Comparison of ENCODE assay signal across 1 fruit fly cellular context in genomic region chr3R:20574535-20574980, dm6.
TF ChIP-seq lines count a peak whose summit lies in the region.

No protein-coding gene starts in this region.

TF ChIP-seq in whole organism, embryonic, 481 proteins besides CTCF, POLR2A, EP300 and RAD21 (continued from another document):
- TF ChIP-seq tgo (GFP tag; IDR thresholded peaks at IDR 0.05; lab: Robert Waterston, UW) (no peak), bsh (GFP tag; optimal IDR thresholded peaks at IDR 0.05; lab: Kevin White, UChicago) (no peak), dati (GFP tag; IDR thresholded peaks at IDR 0.05; lab: Robert Waterston, UW) (no peak), sob (GFP tag; IDR thresholded peaks at IDR 0.05; lab: Robert Waterston, UW) (peak; percentile 34; the same call in 1 of the 2 replicates), CG16813 (GFP tag; IDR thresholded peaks at IDR 0.05; lab: Robert Waterston, UW; ENCODE audit: partially characterized antibody) (no peak), CG18262 (tag; optimal IDR thresholded peaks at IDR 0.05; lab: Kevin White, UChicago) (no peak)
